Worm (Caenorhabditis elegans): ENCODE data around the gene C49C3.4.

C49C3.4 gene

ce11 chrIV:17278861-17279591, 41.6 kb upstream of the C49C3.4 start, which contains the start of gene hsp-1:
Gene hsp-1, plus strand, starts transcription at chrIV:17278959.
- TF ChIP-seq flt-1 (GFP tag; IDR thresholded peaks at IDR 0.05) (no peak), hmbx-1 (tag; optimal IDR thresholded peaks at IDR 0.05) (no peak), sea-1 (GFP tag; conservative IDR thresholded peaks at IDR 0.05) (no peak), tra-4 (tag; optimal IDR thresholded peaks at IDR 0.05) (no peak), hmg-4 (GFP tag; optimal IDR thresholded peaks at IDR 0.05) (no peak), ets-7 (tag; optimal IDR thresholded peaks at IDR 0.05) (no peak), hnd-1 (tag; optimal IDR thresholded peaks at IDR 0.05) (no peak), pes-1 (GFP tag; IDR thresholded peaks at IDR 0.05) (no peak), ceh-13 (GFP tag; optimal IDR thresholded peaks at IDR 0.05) (no peak), tbx-37 (GFP tag; conservative IDR thresholded peaks at IDR 0.05) (no peak)

- TF ChIP-seq flt-1 (GFP tag; IDR thresholded peaks at IDR 0.05) (no peak), sea-1 (GFP tag; conservative IDR thresholded peaks at IDR 0.05) (0 out of 2 replicates have a peak, but pooled peaks have one; percentile 52), aly-1 (tag; optimal IDR thresholded peaks at IDR 0.05) (peak; percentile 34)
Observed at ce11 chrIV:17279592-17280440, 40.8 kb upstream of the C49C3.4 start.

- TF ChIP-seq flt-1 (GFP tag; IDR thresholded peaks at IDR 0.05) (0 out of 2 replicates have a peak, but pooled peaks have one; percentile 4), ama-1 (optimal IDR thresholded peaks at IDR 0.05) (peak; percentile 85), ceh-13 (GFP tag; optimal IDR thresholded peaks at IDR 0.05) (no peak)
Observed at ce11 chrIV:17280441-17280939, 40.1 kb upstream of the C49C3.4 start.

- TF ChIP-seq flt-1 (GFP tag; IDR thresholded peaks at IDR 0.05), result no peak
- no peak for TF ChIP-seq B0310.2 (tag; optimal IDR thresholded peaks at IDR 0.05)
- TF ChIP-seq sea-1 (GFP tag; conservative IDR thresholded peaks at IDR 0.05), result no peak
- TF ChIP-seq tra-4 (tag; optimal IDR thresholded peaks at IDR 0.05), result no peak
- TF ChIP-seq hmbx-1 (tag; optimal IDR thresholded peaks at IDR 0.05), result no peak
- no peak for TF ChIP-seq aly-1 (tag; optimal IDR thresholded peaks at IDR 0.05)
- 0 out of 2 replicates have a peak, but pooled peaks have one; percentile 7 for TF ChIP-seq tbx-37 (GFP tag; conservative IDR thresholded peaks at IDR 0.05)
- no peak for TF ChIP-seq ets-7 (tag; optimal IDR thresholded peaks at IDR 0.05)
- no peak for TF ChIP-seq hnd-1 (tag; optimal IDR thresholded peaks at IDR 0.05)
- TF ChIP-seq ceh-36 (tag; optimal IDR thresholded peaks at IDR 0.05), result peak; percentile 42
- no peak for TF ChIP-seq F13C5.2 (tag; optimal IDR thresholded peaks at IDR 0.05)
- TF ChIP-seq scrt-1 (GFP tag; IDR thresholded peaks at IDR 0.05), result no peak
- no peak for TF ChIP-seq hmg-4 (GFP tag; optimal IDR thresholded peaks at IDR 0.05)
- TF ChIP-seq ceh-13 (GFP tag; optimal IDR thresholded peaks at IDR 0.05), result no peak
Observed at ce11 chrIV:17281060-17282021, 39.3 kb upstream of the C49C3.4 start.

ce11 chrIV:17284099-17284498, 36.5 kb upstream of the C49C3.4 start, which contains the start of gene nra-1:
Gene nra-1, minus strand, starts transcription at chrIV:17284199.
- TF ChIP-seq tra-4 (tag; optimal IDR thresholded peaks at IDR 0.05) (no peak), tbx-11 (GFP tag; IDR thresholded peaks at IDR 0.05) (no peak), ama-1 (optimal IDR thresholded peaks at IDR 0.05) (no peak), hmbx-1 (tag; optimal IDR thresholded peaks at IDR 0.05) (no peak), ets-7 (tag; optimal IDR thresholded peaks at IDR 0.05) (no peak), scrt-1 (GFP tag; IDR thresholded peaks at IDR 0.05) (no peak), hmg-4 (GFP tag; optimal IDR thresholded peaks at IDR 0.05) (no peak), tbx-37 (GFP tag; conservative IDR thresholded peaks at IDR 0.05) (no peak), pes-1 (GFP tag; IDR thresholded peaks at IDR 0.05) (no peak), ceh-36 (tag; optimal IDR thresholded peaks at IDR 0.05) (no peak), B0310.2 (tag; optimal IDR thresholded peaks at IDR 0.05) (no peak), hnd-1 (tag; optimal IDR thresholded peaks at IDR 0.05) (no peak), sea-1 (GFP tag; conservative IDR thresholded peaks at IDR 0.05) (no peak), F13C5.2 (tag; optimal IDR thresholded peaks at IDR 0.05) (no peak)

ce11 chrIV:17285263-17285662, 35.3 kb upstream of the C49C3.4 start:
- no peak for TF ChIP-seq tra-4 (tag; optimal IDR thresholded peaks at IDR 0.05)
- TF ChIP-seq F13C5.2 (tag; optimal IDR thresholded peaks at IDR 0.05), result no peak
- no peak for TF ChIP-seq ceh-13 (GFP tag; optimal IDR thresholded peaks at IDR 0.05)
- TF ChIP-seq tbx-37 (GFP tag; conservative IDR thresholded peaks at IDR 0.05), result no peak
- no peak for TF ChIP-seq ceh-36 (tag; optimal IDR thresholded peaks at IDR 0.05)
- no peak for TF ChIP-seq pes-1 (GFP tag; IDR thresholded peaks at IDR 0.05)
- TF ChIP-seq ama-1 (optimal IDR thresholded peaks at IDR 0.05), result no peak
- TF ChIP-seq aly-1 (tag; optimal IDR thresholded peaks at IDR 0.05), result no peak
- no peak for TF ChIP-seq sea-1 (GFP tag; conservative IDR thresholded peaks at IDR 0.05)
- TF ChIP-seq flt-1 (GFP tag; IDR thresholded peaks at IDR 0.05), result no peak
- TF ChIP-seq B0310.2 (tag; optimal IDR thresholded peaks at IDR 0.05), result no peak
- TF ChIP-seq hmbx-1 (tag; optimal IDR thresholded peaks at IDR 0.05), result no peak
- TF ChIP-seq scrt-1 (GFP tag; IDR thresholded peaks at IDR 0.05), result no peak
- no peak for TF ChIP-seq hmg-4 (GFP tag; optimal IDR thresholded peaks at IDR 0.05)
- no peak for TF ChIP-seq ets-7 (tag; optimal IDR thresholded peaks at IDR 0.05)
- TF ChIP-seq tbx-11 (GFP tag; IDR thresholded peaks at IDR 0.05), result no peak
- no peak for TF ChIP-seq hnd-1 (tag; optimal IDR thresholded peaks at IDR 0.05)
